Worm (Caenorhabditis elegans) whole organism, mixed stage, embryonic: ENCODE measurements around the gene T27E7.5.

Experiments
- M03D4.4 ChIP-seq: sonication (generic microtip); optimal IDR thresholded peaks from 2 replicates; lab custom pipeline; 2017; ENCODE audit warnings: mild to moderate bottlenecking, missing genetic modification characterization, missing compliant biosample characterization
- bed-3 ChIP-seq: fragments of 200-800 bp; sonication (Bioruptor generic); optimal IDR thresholded peaks from 3 replicates; lab custom pipeline; 2018; ENCODE audit warnings: mild to moderate bottlenecking, missing genetic modification characterization, moderate library complexity, missing compliant biosample characterization
- ceh-39 ChIP-seq: fragments of 150-350 bp; optimal IDR thresholded peaks from 2 replicates; lab custom pipeline; 2014; ENCODE audit warnings: missing biosample characterization, missing genetic modification characterization
- ceh-43 ChIP-seq: fragments of 200-800 bp; sonication (Bioruptor generic); optimal IDR thresholded peaks from 2 replicates; lab custom pipeline; 2018; ENCODE audit warnings: mild to moderate bottlenecking, missing genetic modification characterization, moderate library complexity, missing compliant biosample characterization
- ceh-83 ChIP-seq: fragments of 200-800 bp; sonication (Bioruptor generic); optimal IDR thresholded peaks from 2 replicates; lab custom pipeline; 2018; ENCODE audit warnings: mild to moderate bottlenecking, missing genetic modification characterization, missing compliant biosample characterization
- ces-1 ChIP-seq: fragments of 150-350 bp; optimal IDR thresholded peaks from 2 replicates; lab custom pipeline; 2014; ENCODE audit warnings: missing biosample characterization, missing genetic modification reagents, missing genetic modification characterization
- cnd-1 ChIP-seq: fragments of 200-800 bp; sonication (Bioruptor generic); optimal IDR thresholded peaks from 2 replicates; lab custom pipeline; 2018; ENCODE audit warnings: mild to moderate bottlenecking, missing genetic modification characterization, missing compliant biosample characterization
- drap-1 ChIP-seq: fragments of 200-800 bp; sonication (Bioruptor generic); optimal IDR thresholded peaks from 3 replicates; lab custom pipeline; 2018; ENCODE audit warnings: mild to moderate bottlenecking, missing genetic modification characterization, missing compliant biosample characterization
- elt-1 ChIP-seq: sonication (generic microtip); optimal IDR thresholded peaks from 2 replicates; lab custom pipeline; 2017; ENCODE audit warnings: missing genetic modification characterization, mild to moderate bottlenecking, missing compliant biosample characterization, antibody characterized with exemption, moderate library complexity, borderline replicate concordance; ENCODE audit not compliant: insufficient read depth
- elt-3 ChIP-seq: fragments of 150-350 bp; optimal IDR thresholded peaks from 2 replicates; lab custom pipeline; 2014; ENCODE audit warnings: missing biosample characterization, missing genetic modification characterization
- flh-1 ChIP-seq: fragments of 200-800 bp; sonication (Bioruptor generic); optimal IDR thresholded peaks from 2 replicates; lab custom pipeline; 2018; ENCODE audit warnings: mild to moderate bottlenecking, missing genetic modification characterization, moderate library complexity, missing compliant biosample characterization
- ham-2 ChIP-seq: fragments of 200-800 bp; sonication (Bioruptor generic); optimal IDR thresholded peaks from 2 replicates; lab custom pipeline; 2018; ENCODE audit warnings: mild to moderate bottlenecking, missing genetic modification characterization, missing compliant biosample characterization
- hlh-1 ChIP-seq: fragments of 150-350 bp; optimal IDR thresholded peaks from 2 replicates; lab custom pipeline; 2014; ENCODE audit warnings: missing biosample characterization, missing genetic modification reagents, missing genetic modification characterization
- lin-13 ChIP-seq: fragments of 150-350 bp; optimal IDR thresholded peaks from 2 replicates; lab custom pipeline; 2014; ENCODE audit warnings: missing biosample characterization, missing genetic modification characterization
- lin-32 ChIP-seq: fragments of 200-800 bp; sonication (Bioruptor generic); optimal IDR thresholded peaks from 2 replicates; lab custom pipeline; 2018; ENCODE audit warnings: mild to moderate bottlenecking, missing genetic modification characterization, missing compliant biosample characterization
- lsy-2 ChIP-seq: fragments of 150-350 bp; optimal IDR thresholded peaks from 2 replicates; lab custom pipeline; 2014; ENCODE audit warnings: missing biosample characterization, missing genetic modification characterization
- mab-5 ChIP-seq: fragments of 150-350 bp; optimal IDR thresholded peaks from 2 replicates; lab custom pipeline; 2014; ENCODE audit warnings: missing biosample characterization, missing genetic modification characterization
- mep-1 ChIP-seq: fragments of 150-350 bp; optimal IDR thresholded peaks from 2 replicates; lab custom pipeline; 2017; ENCODE audit warnings: missing biosample characterization, missing genetic modification reagents, missing genetic modification characterization, inconsistent platforms
- mls-2 ChIP-seq: sonication (generic microtip); optimal IDR thresholded peaks from 2 replicates; lab custom pipeline; 2016; ENCODE audit warnings: mild to moderate bottlenecking, missing genetic modification characterization, moderate library complexity, missing compliant biosample characterization
- nhr-12 ChIP-seq: fragments of 150-350 bp; optimal IDR thresholded peaks from 2 replicates; lab custom pipeline; 2014; ENCODE audit warnings: missing biosample characterization, missing genetic modification characterization
- nhr-237 ChIP-seq: fragments of 150-350 bp; optimal IDR thresholded peaks from 2 replicates; lab custom pipeline; 2014; ENCODE audit warnings: missing biosample characterization, missing genetic modification characterization
- nhr-28 ChIP-seq: fragments of 150-350 bp; optimal IDR thresholded peaks from 2 replicates; lab custom pipeline; 2014; ENCODE audit warnings: missing biosample characterization, missing genetic modification characterization
- nhr-76 ChIP-seq: sonication (generic microtip); optimal IDR thresholded peaks from 2 replicates; lab custom pipeline; 2017; ENCODE audit warnings: missing biosample characterization, missing genetic modification characterization
- pha-4 ChIP-seq: fragments of 150-350 bp; optimal IDR thresholded peaks from 2 replicates; lab custom pipeline; 2018; ENCODE audit warnings: missing biosample characterization, missing genetic modification reagents, missing genetic modification characterization
- sem-2 ChIP-seq: fragments of 200-800 bp; sonication (Bioruptor generic); optimal IDR thresholded peaks from 2 replicates; lab custom pipeline; 2018; ENCODE audit warnings: mild to moderate bottlenecking, missing genetic modification characterization, missing compliant biosample characterization
- snpc-4 ChIP-seq: fragments of 150-350 bp; optimal IDR thresholded peaks from 2 replicates; lab custom pipeline; 2014; ENCODE audit warnings: missing biosample characterization, missing genetic modification characterization
- sptf-1 ChIP-seq: sonication (generic microtip); optimal IDR thresholded peaks from 2 replicates; lab custom pipeline; 2017; ENCODE audit warnings: mild to moderate bottlenecking, missing genetic modification characterization, moderate library complexity, missing compliant biosample characterization
- tbx-8 ChIP-seq: fragments of 200-800 bp; sonication (Bioruptor generic); optimal IDR thresholded peaks from 2 replicates; lab custom pipeline; 2018; ENCODE audit warnings: mild to moderate bottlenecking, missing genetic modification characterization, moderate library complexity, missing compliant biosample characterization
- unc-39 ChIP-seq: fragments of 150-350 bp; optimal IDR thresholded peaks from 2 replicates; lab custom pipeline; 2014; ENCODE audit warnings: missing biosample characterization, missing genetic modification characterization
- unc-62 ChIP-seq: fragments of 150-350 bp; optimal IDR thresholded peaks from 2 replicates; lab custom pipeline; 2014; ENCODE audit warnings: missing biosample characterization, missing genetic modification reagents, missing genetic modification characterization
- zip-8 ChIP-seq: fragments of 150-350 bp; optimal IDR thresholded peaks from 2 replicates; lab custom pipeline; 2014; ENCODE audit warnings: missing biosample characterization, missing genetic modification characterization
- ztf-11 ChIP-seq: fragments of 150-350 bp; optimal IDR thresholded peaks from 2 replicates; lab custom pipeline; 2014; ENCODE audit warnings: missing biosample characterization, missing genetic modification characterization

The T27E7.5 gene

ce11 chrIV:14571626-14572025 lies 34.7 kb downstream of the T27E7.5 start:
- no peak for TF ChIP-seq cnd-1 (tag; lab: Kevin White, UChicago)
- TF ChIP-seq snpc-4: no peak
- TF ChIP-seq sptf-1 (tag; lab: Kevin White, UChicago): no peak
- no peak for TF ChIP-seq lin-13

- TF ChIP-seq ceh-39 (tag; lab: Kevin White, UChicago): no peak
- TF ChIP-seq nhr-12 (tag; lab: Kevin White, UChicago): no peak
- no peak for TF ChIP-seq nhr-76 (tag; lab: Kevin White, UChicago)
- TF ChIP-seq ceh-83 (GFP tag; lab: Kevin White, UChicago): no peak
- TF ChIP-seq elt-1: no peak
- no peak for TF ChIP-seq hlh-1 (tag; lab: Kevin White, UChicago)
- no peak for TF ChIP-seq drap-1 (GFP tag; lab: Kevin White, UChicago)
- no peak for TF ChIP-seq snpc-4
- TF ChIP-seq lin-32: no peak
- TF ChIP-seq zip-8 (tag; lab: Kevin White, UChicago): no peak
- no peak for TF ChIP-seq M03D4.4 (tag; lab: Kevin White, UChicago)
- TF ChIP-seq mep-1 (tag; lab: Kevin White, UChicago): no peak
- no peak for TF ChIP-seq nhr-28 (tag; lab: Kevin White, UChicago)
- no peak for TF ChIP-seq ces-1 (GFP tag; lab: Kevin White, UChicago)
- no peak for TF ChIP-seq flh-1 (GFP tag; lab: Kevin White, UChicago)
- no peak for TF ChIP-seq nhr-237 (tag; lab: Kevin White, UChicago)
- TF ChIP-seq bed-3 (GFP tag; lab: Kevin White, UChicago): no peak
These were observed 35.6 kb downstream of the T27E7.5 start, which contains the start of gene glb-34 for ce11 chrIV:14572607-14573006. glb-34 (minus strand) TSS chrIV:14572707.

- TF ChIP-seq flh-1 (GFP tag; lab: Kevin White, UChicago) (no peak), lsy-2 (tag; lab: Kevin White, UChicago) (no peak), tbx-8 (GFP tag; lab: Kevin White, UChicago) (no peak), elt-3 (no peak), snpc-4 (no peak), mep-1 (tag; lab: Kevin White, UChicago) (no peak), M03D4.4 (tag; lab: Kevin White, UChicago) (no peak), lin-32 (no peak), ceh-83 (GFP tag; lab: Kevin White, UChicago) (no peak), mls-2 (no peak), pha-4 (no peak), hlh-1 (tag; lab: Kevin White, UChicago) (no peak), sptf-1 (tag; lab: Kevin White, UChicago) (no peak), ceh-39 (tag; lab: Kevin White, UChicago) (no peak), ceh-43 (GFP tag; lab: Kevin White, UChicago) (no peak), sem-2 (GFP tag; lab: Kevin White, UChicago) (no peak), lin-13 (no peak), mab-5 (tag; lab: Kevin White, UChicago) (no peak), unc-39 (no peak)
These were observed 36.1 kb downstream of the T27E7.5 start for ce11 chrIV:14573068-14573467.

- TF ChIP-seq flh-1 (GFP tag; lab: Kevin White, UChicago) (no peak), unc-62 (GFP tag; lab: Kevin White, UChicago) (no peak), ces-1 (GFP tag; lab: Kevin White, UChicago) (no peak), nhr-12 (tag; lab: Kevin White, UChicago) (no peak), mep-1 (tag; lab: Kevin White, UChicago) (no peak)
- TF ChIP-seq, all 35 proteins: peak for 0
These were observed 37.4 kb downstream of the T27E7.5 start, which contains the start of the genes Y57G11B.3 and Y57G11B.5 for ce11 chrIV:14574282-14574869. Y57G11B.3 (minus strand) TSS chrIV:14574382. Y57G11B.5 (plus strand) TSS chrIV:14574819.

ce11 chrIV:14576471-14576870 lies 39.5 kb downstream of the T27E7.5 start:
- TF ChIP-seq flh-1 (GFP tag; lab: Kevin White, UChicago) (peak; percentile 16), nhr-76 (tag; lab: Kevin White, UChicago) (no peak), bed-3 (GFP tag; lab: Kevin White, UChicago) (peak; percentile 22), ceh-83 (GFP tag; lab: Kevin White, UChicago) (peak; percentile 81), ztf-11 (tag; lab: Kevin White, UChicago) (no peak), cnd-1 (tag; lab: Kevin White, UChicago) (peak; percentile 71), ham-2 (GFP tag; lab: Kevin White, UChicago) (peak; percentile 71), nhr-12 (tag; lab: Kevin White, UChicago) (no peak), M03D4.4 (tag; lab: Kevin White, UChicago) (peak; percentile 63)
